Fruit fly (Drosophila melanogaster) whole organism, embryonic: ENCODE results near the gene Rsph3.

Experiments used
- Awh ChIP-seq: fragments of 200-800 bp; sonication (Bioruptor generic); IDR thresholded peaks from 2 replicates; pipeline ENCODE4, ENCODE4 v1.3.6; 2022; ENCODE audit warnings: missing biosample characterization, missing genetic modification characterization
- Bdp1 ChIP-seq: fragments of 200-800 bp; sonication (Bioruptor generic); optimal IDR thresholded peaks from 3 replicates; lab custom pipeline; 2016; ENCODE audit warnings: missing biosample characterization, missing genetic modification characterization
- CG10267 ChIP-seq: fragments of 200-800 bp; sonication (Bioruptor generic); optimal IDR thresholded peaks from 2 replicates; lab custom pipeline; 2018; ENCODE audit warnings: missing biosample characterization, mild to moderate bottlenecking, missing genetic modification characterization, moderate library complexity
- CG10321 ChIP-seq: fragments of 200-800 bp; sonication (Bioruptor generic); IDR thresholded peaks from 2 replicates; pipeline ENCODE4 v1.3.6; 2022; ENCODE audit warnings: missing biosample characterization, missing genetic modification characterization
- CG11504 ChIP-seq: fragments of 200-800 bp; sonication (Bioruptor generic); optimal IDR thresholded peaks from 3 replicates; lab custom pipeline; 2019; ENCODE audit warnings: missing biosample characterization, mild to moderate bottlenecking, missing genetic modification characterization, moderate library complexity
- CG12219 ChIP-seq: fragments of 200-800 bp; sonication (Bioruptor generic); optimal IDR thresholded peaks from 3 replicates; lab custom pipeline; 2018; ENCODE audit warnings: missing biosample characterization, mild to moderate bottlenecking, missing genetic modification characterization
- CG12236 ChIP-seq: fragments of 200-800 bp; sonication (Bioruptor generic); optimal IDR thresholded peaks from 2 replicates; lab custom pipeline; 2016; ENCODE audit warnings: missing biosample characterization, missing genetic modification characterization
- CG12744 ChIP-seq: fragments of 200-800 bp; sonication (Bioruptor generic); optimal IDR thresholded peaks from 2 replicates; lab custom pipeline; 2016; ENCODE audit warnings: missing biosample characterization, missing genetic modification characterization
- CG14710 ChIP-seq: fragments of 200-800 bp; sonication (Bioruptor generic); optimal IDR thresholded peaks from 3 replicates; lab custom pipeline; 2019; ENCODE audit warnings: missing biosample characterization, mild to moderate bottlenecking, missing genetic modification characterization, moderate library complexity
- CG15479 ChIP-seq: fragments of 200-800 bp; sonication (Bioruptor generic); optimal IDR thresholded peaks from 3 replicates; lab custom pipeline; 2019; ENCODE audit warnings: missing biosample characterization, mild to moderate bottlenecking, missing genetic modification characterization, moderate library complexity
- CG16863 ChIP-seq: fragments of 200-800 bp; sonication (Bioruptor generic); optimal IDR thresholded peaks from 3 replicates; lab custom pipeline; 2016; ENCODE audit warnings: missing biosample characterization, missing genetic modification characterization
- CG17328 ChIP-seq: fragments of 200-800 bp; sonication (Bioruptor generic); IDR thresholded peaks from 2 replicates; pipeline ENCODE4 v1.3.6; 2022; ENCODE audit warnings: missing biosample characterization, missing genetic modification characterization
- CG17361 ChIP-seq: fragments of 200-800 bp; sonication (Bioruptor generic); IDR thresholded peaks from 3 replicates; pipeline ENCODE4 v1.3.6; 2022; ENCODE audit warnings: missing biosample characterization, missing genetic modification characterization
- CG17802 ChIP-seq: fragments of 200-800 bp; sonication (Bioruptor generic); optimal IDR thresholded peaks from 2 replicates; lab custom pipeline; 2018; ENCODE audit warnings: missing biosample characterization, mild to moderate bottlenecking, missing genetic modification characterization, moderate library complexity
- CG18262 ChIP-seq: fragments of 200-800 bp; optimal IDR thresholded peaks from 3 replicates; lab custom pipeline; 2019; ENCODE audit warnings: missing biosample characterization, mild to moderate bottlenecking, missing genetic modification characterization, moderate library complexity
- CG2875 ChIP-seq: fragments of 200-800 bp; sonication (Bioruptor generic); optimal IDR thresholded peaks from 2 replicates; lab custom pipeline; 2017; ENCODE audit warnings: missing biosample characterization, mild to moderate bottlenecking, missing genetic modification characterization, missing genetic modification reagents
- CG3407 ChIP-seq: fragments of 200-800 bp; sonication (Bioruptor generic); optimal IDR thresholded peaks from 2 replicates; lab custom pipeline; 2018; ENCODE audit warnings: missing biosample characterization, mild to moderate bottlenecking, missing genetic modification characterization
- CG6791 ChIP-seq: fragments of 200-800 bp; sonication (Bioruptor generic); IDR thresholded peaks from 3 replicates; pipeline ENCODE4 v1.3.6; 2022; ENCODE audit warnings: missing biosample characterization, missing genetic modification characterization; ENCODE audit not compliant: partially characterized antibody
- CG7786 ChIP-seq: fragments of 200-800 bp; sonication (Bioruptor generic); optimal IDR thresholded peaks from 2 replicates; lab custom pipeline; 2016; ENCODE audit warnings: missing biosample characterization, missing genetic modification characterization
- CG7963 ChIP-seq: fragments of 200-800 bp; sonication (Bioruptor generic); IDR thresholded peaks from 3 replicates; pipeline ENCODE4 v1.3.6; 2022; ENCODE audit warnings: missing biosample characterization, missing genetic modification characterization; ENCODE audit not compliant: partially characterized antibody
- CG8478 ChIP-seq: fragments of >200 bp; optimal IDR thresholded peaks from 2 replicates; lab custom pipeline; 2018
- CG8765 ChIP-seq: fragments of 200-800 bp; sonication (Bioruptor generic); IDR thresholded peaks from 2 replicates; pipeline ENCODE4 v1.3.6; 2022; ENCODE audit warnings: missing biosample characterization, missing genetic modification characterization
- CG8944 ChIP-seq: fragments of 200-800 bp; sonication (Bioruptor generic); optimal IDR thresholded peaks from 3 replicates; lab custom pipeline; 2016; ENCODE audit warnings: missing biosample characterization, missing genetic modification characterization
- CG9609 ChIP-seq: fragments of 200-800 bp; sonication (Bioruptor generic); optimal IDR thresholded peaks from 3 replicates; lab custom pipeline; 2016; ENCODE audit warnings: missing biosample characterization, missing genetic modification characterization
- CHES-1-like ChIP-seq: fragments of 200-800 bp; sonication (Bioruptor generic); optimal IDR thresholded peaks from 2 replicates; lab custom pipeline; 2016; ENCODE audit warnings: missing biosample characterization, missing genetic modification characterization
- CTCF ChIP-seq: fragments of 200-800 bp; sonication (Bioruptor generic); optimal IDR thresholded peaks from 2 replicates; lab custom pipeline; 2017; ENCODE audit warnings: missing biosample characterization, mild to moderate bottlenecking, missing genetic modification characterization, moderate library complexity
- D ChIP-seq, 2 experiments: fragments of 200-800 bp in 1 of 2; fragments of >200 bp in 1 of 2; sonication (Bioruptor generic) in 1 of 2; optimal IDR thresholded peaks; 2 replicates in 1 of 2; 3 replicates in 1 of 2; lab custom pipeline; 2017; ENCODE audit warnings: mild to moderate bottlenecking in 1 of 2, missing biosample characterization in 1 of 2, missing genetic modification characterization in 1 of 2, missing genetic modification reagents in 1 of 2
- Dll ChIP-seq: fragments of 200-800 bp; sonication (Bioruptor generic); IDR thresholded peaks from 4 replicates; pipeline ENCODE4 v1.3.6; 2022; ENCODE audit warnings: missing biosample characterization, missing genetic modification characterization; ENCODE audit not compliant: partially characterized antibody
- HLH4C ChIP-seq: fragments of 200-800 bp; sonication (Bioruptor generic); IDR thresholded peaks from 3 replicates; pipeline ENCODE4 v1.3.6; 2022; ENCODE audit warnings: missing biosample characterization, missing genetic modification characterization; ENCODE audit not compliant: partially characterized antibody
- Hr39 ChIP-seq: fragments of >200 bp; optimal IDR thresholded peaks from 2 replicates; lab custom pipeline; 2017
- Nf-YC ChIP-seq: fragments of 200-800 bp; optimal IDR thresholded peaks from 3 replicates; lab custom pipeline; 2019; ENCODE audit warnings: missing biosample characterization, mild to moderate bottlenecking, missing genetic modification characterization, moderate library complexity
- Scr ChIP-seq: fragments of 200-800 bp; sonication (Bioruptor generic); IDR thresholded peaks from 2 replicates; pipeline ENCODE4 v1.3.6; 2022; ENCODE audit warnings: missing biosample characterization, missing genetic modification characterization; ENCODE audit not compliant: partially characterized antibody
- Sry-β ChIP-seq: fragments of 200-800 bp; sonication (Bioruptor generic); optimal IDR thresholded peaks from 2 replicates; lab custom pipeline; 2018; ENCODE audit warnings: missing biosample characterization, mild to moderate bottlenecking, missing genetic modification characterization, moderate library complexity
- Sry-δ ChIP-seq: fragments of 200-800 bp; sonication (Bioruptor generic); optimal IDR thresholded peaks from 2 replicates; lab custom pipeline; 2016; ENCODE audit warnings: missing biosample characterization, missing genetic modification characterization
- Trl ChIP-seq, 3 experiments: fragments of >200 bp in 2 of 3; fragments of 200-800 bp in 1 of 3; sonication (Bioruptor generic) in 1 of 3; optimal IDR thresholded peaks; 2 replicates in 1 of 3; 3 replicates in 2 of 3; lab custom pipeline; 2016 to 2017; ENCODE audit warnings: missing biosample characterization in 1 of 3, missing genetic modification characterization in 1 of 3
- ci ChIP-seq: fragments of 200-800 bp; sonication (Bioruptor generic); IDR thresholded peaks from 3 replicates; pipeline ENCODE4 v1.3.6; 2022; ENCODE audit warnings: missing biosample characterization, missing genetic modification characterization
- eyg ChIP-seq: fragments of 200-800 bp; sonication (Bioruptor generic); optimal IDR thresholded peaks from 3 replicates; lab custom pipeline; 2016; ENCODE audit warnings: missing biosample characterization, missing genetic modification characterization
- ftz-f1 ChIP-seq: fragments of 200-800 bp; sonication (Bioruptor generic); optimal IDR thresholded peaks from 2 replicates; lab custom pipeline; 2016; ENCODE audit warnings: missing biosample characterization, missing genetic modification characterization
- hkb ChIP-seq, 2 experiments: fragments of 200-800 bp in 1 of 2; fragments of >200 bp in 1 of 2; sonication (Bioruptor generic) in 1 of 2; IDR thresholded peaks in 1 of 2; optimal IDR thresholded peaks in 1 of 2; 2 replicates each; pipeline versions ENCODE4 v1.3.6 to Lab custom; 2017 to 2022; ENCODE audit warnings: missing biosample characterization in 1 of 2, missing genetic modification characterization in 1 of 2
- insv ChIP-seq, 2 experiments: fragments of 200-800 bp; sonication (Bioruptor generic); optimal IDR thresholded peaks; 3 replicates each; lab custom pipeline; 2016 to 2018; ENCODE audit warnings: missing biosample characterization in 2 of 2, missing genetic modification characterization in 2 of 2
- ken ChIP-seq: fragments of 200-800 bp; sonication (Bioruptor generic); IDR thresholded peaks from 3 replicates; pipeline ENCODE4 v1.3.6; 2022; ENCODE audit warnings: missing biosample characterization, missing genetic modification characterization
- knrl ChIP-seq: fragments of 200-800 bp; sonication (Bioruptor generic); IDR thresholded peaks from 3 replicates; pipeline ENCODE4 v1.3.6; 2022; ENCODE audit warnings: missing biosample characterization, missing genetic modification characterization; ENCODE audit not compliant: partially characterized antibody
- lmd ChIP-seq: fragments of 200-800 bp; sonication (Bioruptor generic); IDR thresholded peaks from 2 replicates; pipeline ENCODE4 v1.3.6; 2022; ENCODE audit warnings: missing biosample characterization, missing genetic modification characterization
- pzg ChIP-seq: fragments of 200-800 bp; sonication (Bioruptor generic); optimal IDR thresholded peaks from 3 replicates; lab custom pipeline; 2018; ENCODE audit warnings: missing biosample characterization, mild to moderate bottlenecking, missing genetic modification characterization, moderate library complexity
- repo ChIP-seq: fragments of 200-800 bp; sonication (Bioruptor generic); optimal IDR thresholded peaks from 2 replicates; lab custom pipeline; 2016; ENCODE audit warnings: missing biosample characterization, missing genetic modification characterization
- run ChIP-seq: fragments of 200-800 bp; sonication (Bioruptor generic); optimal IDR thresholded peaks from 3 replicates; lab custom pipeline; 2018; ENCODE audit warnings: missing biosample characterization, mild to moderate bottlenecking, missing genetic modification characterization
- salm ChIP-seq: fragments of 200-800 bp; sonication (Bioruptor generic); optimal IDR thresholded peaks from 2 replicates; lab custom pipeline; 2018; ENCODE audit warnings: missing biosample characterization, mild to moderate bottlenecking, missing genetic modification characterization
- sd ChIP-seq: fragments of 200-800 bp; sonication (Bioruptor generic); optimal IDR thresholded peaks from 3 replicates; lab custom pipeline; 2018; ENCODE audit warnings: missing biosample characterization, mild to moderate bottlenecking, missing genetic modification characterization, moderate library complexity
- sens-2 ChIP-seq: fragments of 200-800 bp; sonication (Bioruptor generic); IDR thresholded peaks from 2 replicates; pipeline ENCODE4 v1.3.6; 2022; ENCODE audit warnings: missing biosample characterization, missing genetic modification characterization

Rsph3 gene

DNA sequence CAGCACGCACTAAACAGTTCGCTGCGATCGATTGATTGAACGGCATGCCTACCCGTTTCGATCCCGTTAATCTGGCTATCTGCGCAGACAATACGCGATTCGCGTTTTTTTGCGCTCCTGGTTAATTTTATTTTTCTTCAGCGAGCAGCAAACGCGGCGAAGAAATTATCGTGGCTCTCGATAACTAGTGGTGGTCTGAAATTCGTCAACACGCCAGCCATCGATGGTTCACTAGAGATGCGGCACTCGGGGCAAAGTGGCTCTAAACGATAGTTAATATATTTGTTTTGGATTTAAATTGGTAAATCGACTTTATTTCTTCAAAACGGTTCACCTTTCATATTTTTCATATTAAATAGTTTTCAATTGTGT, 20.1 kb downstream of the Rsph3 start, which contains the start of gene dikar (continued):
- TF ChIP-seq lmd (GFP tag; lab: Robert Waterston, UW) (peak; percentile 65), CG17802 (no peak), CG18262 (tag; lab: Kevin White, UChicago) (peak; percentile 61), eyg (GFP tag; lab: Kevin White, UChicago) (no peak), repo (GFP tag; lab: Kevin White, UChicago) (no peak), CG11504 (no peak), ken (GFP tag; lab: Robert Waterston, UW) (peak; percentile 58; the same call in 2 of the 3 replicates), salm (tag; lab: Kevin White, UChicago) (no peak), knrl (GFP tag; lab: Robert Waterston, UW) (peak; percentile 87), CHES-1-like (GFP tag; lab: Kevin White, UChicago) (peak; percentile 28), CG9609 (GFP tag; lab: Kevin White, UChicago) (peak; percentile 34), D (optimal IDR thresholded peaks at IDR 0.05; lab: Kevin White, UChicago) (no peak), D (GFP tag; optimal IDR thresholded peaks at IDR 0.05; lab: Kevin White, UChicago) (no peak), CG10267 (tag; lab: Kevin White, UChicago) (peak; percentile 43), CG7963 (GFP tag; lab: Robert Waterston, UW) (peak; percentile 82), CG12744 (GFP tag; lab: Kevin White, UChicago) (no peak), CG12219 (GFP tag; lab: Kevin White, UChicago) (no peak), CG16863 (GFP tag; lab: Kevin White, UChicago) (no peak), run (tag; lab: Kevin White, UChicago) (no peak), CG15479 (GFP tag; lab: Kevin White, UChicago) (no peak), CG8765 (GFP tag; lab: Robert Waterston, UW) (peak; percentile 55; the same call in 1 of the 2 replicates), Scr (peak; percentile 86), Dll (peak; percentile 74), CTCF (GFP tag; lab: Kevin White, UChicago) (no peak), hkb (optimal IDR thresholded peaks at IDR 0.05; lab: Kevin White, UChicago) (no peak), hkb (GFP tag; IDR thresholded peaks at IDR 0.05; lab: Robert Waterston, UW) (0 out of 2 replicates have a peak, but pooled peaks have one; percentile 27), CG17361 (GFP tag; lab: Robert Waterston, UW) (no peak; the same call in 1 of the 3 replicates), Sry-β (GFP tag; lab: Kevin White, UChicago) (peak; percentile 74), ftz-f1 (GFP tag; lab: Kevin White, UChicago) (no peak)

DNA sequence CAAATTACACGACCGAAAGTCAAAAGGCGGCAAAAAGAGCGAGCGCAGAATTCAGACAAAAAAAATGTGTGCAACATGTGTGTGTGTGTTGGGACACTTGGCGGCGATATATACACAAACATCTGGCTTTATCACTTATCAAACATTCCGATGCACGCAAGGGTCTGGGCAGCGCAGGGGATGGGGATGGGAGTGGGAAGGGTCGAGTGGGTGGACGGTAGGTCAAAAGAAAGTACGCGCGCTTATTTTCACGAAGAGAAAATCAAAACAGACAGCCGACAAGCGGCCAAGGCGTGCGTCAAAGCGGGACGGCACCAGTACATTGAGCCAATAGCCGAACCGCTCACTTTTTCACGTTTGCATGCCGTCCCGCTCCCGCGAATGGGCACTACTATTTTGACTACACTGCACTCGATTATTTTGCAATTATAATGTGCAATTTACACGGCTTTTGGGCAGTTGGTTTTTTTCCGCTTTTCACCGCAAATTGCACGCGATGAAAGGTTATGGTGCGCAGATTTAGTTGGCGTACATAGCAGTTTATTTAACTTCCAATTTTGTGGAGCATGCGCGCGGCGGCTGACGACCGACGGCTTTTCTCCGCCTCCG, 20.8 kb downstream of the Rsph3 start:
- TF ChIP-seq CG8944 (GFP tag; lab: Kevin White, UChicago) = no peak
- TF ChIP-seq Nf-YC = peak; percentile 93
- TF ChIP-seq CG12236 = no peak
- TF ChIP-seq Bdp1 (GFP tag; lab: Kevin White, UChicago) = no peak
- no peak for TF ChIP-seq Trl (optimal IDR thresholded peaks at IDR 0.05; lab: Kevin White, UChicago)
- TF ChIP-seq Trl (GFP tag; optimal IDR thresholded peaks at IDR 0.05; lab: Kevin White, UChicago) = peak; percentile 3
- TF ChIP-seq Awh (GFP tag; lab: Robert Waterston, UW) = no peak
- peak; percentile 97 for TF ChIP-seq CG8478 (lab: Kevin White, UChicago)
- peak; percentile 45; the same call in 1 of the 2 replicates for TF ChIP-seq sens-2 (GFP tag; lab: Robert Waterston, UW)
- no peak for TF ChIP-seq CG14710 (tag; lab: Kevin White, UChicago)
- TF ChIP-seq insv (GFP tag; optimal IDR thresholded peaks at IDR 0.05; lab: Kevin White, UChicago) = peak in 1 of 2 experiments; percentile 61
- peak; percentile 36 for TF ChIP-seq pzg (GFP tag; lab: Kevin White, UChicago)
- TF ChIP-seq CG17328 = no peak
- TF ChIP-seq sd (tag; lab: Kevin White, UChicago) = peak; percentile 98
- TF ChIP-seq CG6791 (GFP tag; lab: Robert Waterston, UW) = peak; percentile 65
- TF ChIP-seq CG2875 (GFP tag; lab: Kevin White, UChicago) = no peak
- peak; percentile 49; the same call in 2 of the 3 replicates for TF ChIP-seq ci
- TF ChIP-seq CG7963 (GFP tag; lab: Robert Waterston, UW) = peak; percentile 43; the same call in 1 of the 3 replicates
- peak; percentile 100 for TF ChIP-seq CG10321 (GFP tag; lab: Robert Waterston, UW)
- no peak for TF ChIP-seq CG7786 (GFP tag; lab: Kevin White, UChicago)
- peak; percentile 14 for TF ChIP-seq Sry-δ
- no peak for TF ChIP-seq HLH4C
- TF ChIP-seq Hr39 (lab: Kevin White, UChicago) = no peak
- no peak for TF ChIP-seq CG3407 (GFP tag; lab: Kevin White, UChicago)
